Worm (Caenorhabditis elegans) whole organism, young adult: ENCODE data around the gene ulp-4.

Source experiments
- B0035.1 ChIP-seq: sonication (generic microtip); optimal IDR thresholded peaks from 2 replicates; lab custom pipeline; 2016; ENCODE audit warnings: missing genetic modification characterization, mild to moderate bottlenecking, missing compliant biosample characterization, missing genotype, missing genetic modification reagents
- C06A6.2 ChIP-seq: fragments of 200-800 bp; sonication (Bioruptor generic); conservative IDR thresholded peaks from 2 replicates; pipeline ENCODE4 v1.3.6; 2022; ENCODE audit warnings: missing genetic modification characterization, missing compliant biosample characterization
- F10E7.11 ChIP-seq: sonication (generic microtip); optimal IDR thresholded peaks from 2 replicates; lab custom pipeline; 2017; ENCODE audit warnings: mild to moderate bottlenecking, missing genetic modification characterization, moderate library complexity, missing compliant biosample characterization
- F23B12.7 ChIP-seq: sonication (generic microtip); optimal IDR thresholded peaks from 2 replicates; lab custom pipeline; 2017; ENCODE audit warnings: missing genetic modification characterization, mild to moderate bottlenecking, missing compliant biosample characterization, antibody characterized with exemption, moderate library complexity; ENCODE audit not compliant: insufficient read depth
- F33H1.4 ChIP-seq: fragments of 200-800 bp; sonication (Bioruptor generic); IDR thresholded peaks from 2 replicates; pipeline ENCODE4 v1.3.6; 2022; ENCODE audit warnings: missing genetic modification reagents, missing genetic modification characterization, missing compliant biosample characterization
- F39B2.1 ChIP-seq: fragments of 200-800 bp; sonication (Bioruptor generic); IDR thresholded peaks from 2 replicates; pipeline ENCODE4 v1.3.6; 2022; ENCODE audit warnings: missing genetic modification reagents, missing genetic modification characterization, missing compliant biosample characterization
- F57A8.1 ChIP-seq: fragments of 200-800 bp; sonication (Bioruptor generic); optimal IDR thresholded peaks from 2 replicates; lab custom pipeline; 2018; ENCODE audit warnings: mild to moderate bottlenecking, missing genetic modification characterization, moderate library complexity, missing compliant biosample characterization
- K11D2.4 ChIP-seq: fragments of 200-800 bp; sonication (Bioruptor generic); IDR thresholded peaks from 2 replicates; pipeline ENCODE4 v1.3.6; 2022; ENCODE audit warnings: missing genetic modification reagents, missing genetic modification characterization, missing compliant biosample characterization
- K12H6.12 ChIP-seq: fragments of 200-800 bp; sonication (Bioruptor generic); optimal IDR thresholded peaks from 2 replicates; lab custom pipeline; 2018; ENCODE audit warnings: mild to moderate bottlenecking, missing genetic modification characterization, missing compliant biosample characterization
- T07F8.4 ChIP-seq: sonication (generic microtip); optimal IDR thresholded peaks from 2 replicates; lab custom pipeline; 2016; ENCODE audit warnings: mild to moderate bottlenecking, missing genetic modification characterization, moderate library complexity, missing compliant biosample characterization
- Y53F4B.3 ChIP-seq: fragments of 200-800 bp; sonication (Bioruptor generic); IDR thresholded peaks from 2 replicates; pipeline ENCODE4 v1.3.6; 2022; ENCODE audit warnings: missing genetic modification reagents, missing genetic modification characterization, missing compliant biosample characterization
- Y53G8AR.9 ChIP-seq: fragments of 200-800 bp; sonication (Bioruptor generic); conservative IDR thresholded peaks from 2 replicates; pipeline ENCODE4 v1.3.6; 2022; ENCODE audit warnings: missing genetic modification reagents, missing genetic modification characterization, missing compliant biosample characterization
- Y67H2A.10 ChIP-seq: fragments of 200-800 bp; sonication (Bioruptor generic); conservative IDR thresholded peaks from 2 replicates; pipeline ENCODE4 v1.3.6; 2022; ENCODE audit warnings: missing genetic modification reagents, missing genetic modification characterization, missing compliant biosample characterization
- Y79H2A.3 ChIP-seq: fragments of 200-800 bp; sonication (Bioruptor generic); conservative IDR thresholded peaks from 2 replicates; pipeline ENCODE4 v1.3.6; 2022; ENCODE audit warnings: missing genetic modification reagents, missing genetic modification characterization, missing compliant biosample characterization
- ZK185.1 ChIP-seq: sonication (generic microtip); optimal IDR thresholded peaks from 2 replicates; lab custom pipeline; 2016; ENCODE audit warnings: mild to moderate bottlenecking, missing genetic modification characterization, missing compliant biosample characterization; ENCODE audit not compliant: poor library complexity, severe bottlenecking
- athp-1 ChIP-seq: sonication (generic microtip); optimal IDR thresholded peaks from 2 replicates; lab custom pipeline; 2017; ENCODE audit warnings: mild to moderate bottlenecking, missing genetic modification characterization, missing compliant biosample characterization
- bed-1 ChIP-seq: fragments of 200-800 bp; sonication (Bioruptor generic); IDR thresholded peaks from 2 replicates; pipeline ENCODE4 v1.3.6; 2022; ENCODE audit warnings: missing genetic modification reagents, missing genetic modification characterization, missing compliant biosample characterization
- cebp-1 ChIP-seq, 2 experiments: fragments of 200-800 bp in 1 of 2; sonication (Bioruptor generic) in 1 of 2; sonication (generic microtip) in 1 of 2; IDR thresholded peaks in 1 of 2; optimal IDR thresholded peaks in 1 of 2; 2 replicates each; pipeline versions ENCODE4 v1.3.6 to Lab custom; 2017 to 2022; ENCODE audit warnings: missing compliant biosample characterization in 2 of 2, missing genetic modification characterization in 2 of 2, mild to moderate bottlenecking in 1 of 2, missing genetic modification reagents in 1 of 2, moderate library complexity in 1 of 2
- ceh-91 ChIP-seq: fragments of 200-800 bp; sonication (Bioruptor generic); IDR thresholded peaks from 2 replicates; pipeline ENCODE4 v1.3.6; 2022; ENCODE audit warnings: missing genetic modification reagents, missing genetic modification characterization, missing compliant biosample characterization
- efl-1 ChIP-seq: fragments of 150-350 bp; optimal IDR thresholded peaks from 2 replicates; lab custom pipeline; 2014; ENCODE audit warnings: missing biosample characterization, missing genetic modification reagents, missing genetic modification characterization
- egl-18 ChIP-seq: fragments of 200-800 bp; sonication (Bioruptor generic); IDR thresholded peaks from 2 replicates; pipeline ENCODE4 v1.3.6; 2022; ENCODE audit warnings: missing genetic modification reagents, missing genetic modification characterization, missing compliant biosample characterization
- egl-44 ChIP-seq: fragments of 200-800 bp; sonication (Bioruptor generic); IDR thresholded peaks from 2 replicates; pipeline ENCODE4 v1.3.6; 2022; ENCODE audit warnings: missing genetic modification reagents, missing genetic modification characterization, missing compliant biosample characterization
- egrh-3 ChIP-seq: fragments of 200-800 bp; sonication (Bioruptor generic); IDR thresholded peaks from 2 replicates; pipeline ENCODE4 v1.3.6; 2022; ENCODE audit warnings: missing genetic modification reagents, missing genetic modification characterization, missing compliant biosample characterization
- fkh-3 ChIP-seq: sonication (generic microtip); optimal IDR thresholded peaks from 2 replicates; lab custom pipeline; 2016; ENCODE audit warnings: mild to moderate bottlenecking, missing genetic modification characterization, missing compliant biosample characterization
- him-1 ChIP-seq: sonication (generic microtip); optimal IDR thresholded peaks from 2 replicates; lab custom pipeline; 2016; ENCODE audit warnings: missing genotype, missing genetic modification reagents, missing genetic modification characterization, missing compliant biosample characterization
- hmg-1.2 ChIP-seq: fragments of 200-800 bp; sonication (Bioruptor generic); IDR thresholded peaks from 2 replicates; pipeline ENCODE4 v1.3.6; 2022; ENCODE audit warnings: missing genetic modification reagents, missing genetic modification characterization, missing compliant biosample characterization
- hrde-1 ChIP-seq: sonication (generic microtip); optimal IDR thresholded peaks from 2 replicates; lab custom pipeline; 2016; ENCODE audit warnings: missing genetic modification characterization, mild to moderate bottlenecking, missing compliant biosample characterization, moderate library complexity, missing genotype, missing genetic modification reagents, borderline replicate concordance
- hsf-1 ChIP-seq: fragments of 200-800 bp; sonication (Bioruptor generic); IDR thresholded peaks from 2 replicates; pipeline ENCODE4 v1.3.6; 2022; ENCODE audit warnings: missing genetic modification reagents, missing genetic modification characterization, missing compliant biosample characterization
- lin-26 ChIP-seq: fragments of 200-800 bp; sonication (Bioruptor generic); IDR thresholded peaks from 2 replicates; pipeline ENCODE4 v1.3.6; 2022; ENCODE audit warnings: missing genetic modification reagents, missing genetic modification characterization, missing compliant biosample characterization
- lin-40 ChIP-seq: sonication (generic microtip); optimal IDR thresholded peaks from 2 replicates; lab custom pipeline; 2016; ENCODE audit warnings: missing genetic modification characterization, mild to moderate bottlenecking, missing compliant biosample characterization, missing genotype, missing genetic modification reagents
- lin-54 ChIP-seq: fragments of 200-800 bp; sonication (Bioruptor generic); optimal IDR thresholded peaks from 2 replicates; lab custom pipeline; 2018; ENCODE audit warnings: mild to moderate bottlenecking, missing genetic modification characterization, missing compliant biosample characterization
- mxl-1 ChIP-seq: sonication (generic microtip); optimal IDR thresholded peaks from 2 replicates; lab custom pipeline; 2016; ENCODE audit warnings: missing genetic modification characterization, missing compliant biosample characterization
- nfyb-1 ChIP-seq: fragments of 200-800 bp; sonication (Bioruptor generic); IDR thresholded peaks from 2 replicates; pipeline ENCODE4 v1.3.6; 2022; ENCODE audit warnings: missing genetic modification reagents, missing genetic modification characterization, missing compliant biosample characterization
- nhr-27 ChIP-seq: fragments of 200-800 bp; sonication (Bioruptor generic); optimal IDR thresholded peaks from 2 replicates; lab custom pipeline; 2018; ENCODE audit warnings: mild to moderate bottlenecking, missing genetic modification characterization, moderate library complexity, missing compliant biosample characterization
- nhr-80 ChIP-seq: sonication (generic microtip); optimal IDR thresholded peaks from 2 replicates; lab custom pipeline; 2016; ENCODE audit warnings: missing genetic modification characterization, missing compliant biosample characterization
- repo-1 ChIP-seq: sonication (generic microtip); optimal IDR thresholded peaks from 2 replicates; lab custom pipeline; 2017; ENCODE audit warnings: mild to moderate bottlenecking, missing genetic modification characterization, missing compliant biosample characterization
- rpc-1 ChIP-seq, 2 experiments: fragments of 150-350 bp in 1 of 2; sonication (generic microtip) in 1 of 2; optimal IDR thresholded peaks; 2 replicates each; lab custom pipeline; 2014 to 2018; ENCODE audit warnings: missing biosample characterization in 1 of 2, missing genetic modification characterization in 1 of 2, missing genetic modification reagents in 1 of 2, missing genotype in 1 of 2
- snpc-1.3 ChIP-seq: sonication (generic microtip); optimal IDR thresholded peaks from 2 replicates; lab custom pipeline; 2017; ENCODE audit warnings: missing genetic modification characterization, mild to moderate bottlenecking, missing compliant biosample characterization, antibody characterized with exemption, moderate library complexity, missing genotype, missing genetic modification reagents; ENCODE audit not compliant: insufficient read depth
- snpc-3.4 ChIP-seq: sonication (generic microtip); optimal IDR thresholded peaks from 2 replicates; lab custom pipeline; 2017; ENCODE audit warnings: missing genetic modification characterization, mild to moderate bottlenecking, missing compliant biosample characterization, antibody characterized with exemption, moderate library complexity, missing genotype, missing genetic modification reagents
- snpc-4 ChIP-seq, 5 experiments: fragments of 150-350 bp in 1 of 5; sonication (generic microtip) in 4 of 5; optimal IDR thresholded peaks; 2 replicates each; lab custom pipeline; 2014 to 2018; ENCODE audit warnings: missing genetic modification characterization in 5 of 5, missing biosample characterization in 3 of 5, antibody characterized with exemption in 2 of 5, mild to moderate bottlenecking in 2 of 5, missing compliant biosample characterization in 2 of 5, missing genotype in 2 of 5, moderate library complexity in 2 of 5, missing genetic modification reagents in 1 of 5
- tlf-1 ChIP-seq: fragments of 200-800 bp; sonication (Bioruptor generic); optimal IDR thresholded peaks from 2 replicates; lab custom pipeline; 2018; ENCODE audit warnings: mild to moderate bottlenecking, missing genetic modification characterization, missing compliant biosample characterization
- unc-62 ChIP-seq: fragments of 150-350 bp; optimal IDR thresholded peaks from 2 replicates; lab custom pipeline; 2014; ENCODE audit warnings: missing biosample characterization, missing genetic modification reagents, missing genetic modification characterization
- ztf-22 ChIP-seq: fragments of 200-800 bp; sonication (Bioruptor generic); optimal IDR thresholded peaks from 2 replicates; lab custom pipeline; 2018; ENCODE audit warnings: mild to moderate bottlenecking, missing genetic modification characterization, moderate library complexity, missing compliant biosample characterization
- ztf-25 ChIP-seq: fragments of 200-800 bp; sonication (Bioruptor generic); IDR thresholded peaks from 2 replicates; pipeline ENCODE4 v1.3.6; 2022; ENCODE audit warnings: missing genetic modification reagents, missing genetic modification characterization, missing compliant biosample characterization
- ztf-3 ChIP-seq: fragments of 200-800 bp; sonication (Bioruptor generic); optimal IDR thresholded peaks from 2 replicates; lab custom pipeline; 2018; ENCODE audit warnings: mild to moderate bottlenecking, missing genetic modification characterization, missing compliant biosample characterization
- ztf-6 ChIP-seq: fragments of 200-800 bp; sonication (Bioruptor generic); IDR thresholded peaks from 2 replicates; pipeline ENCODE4 v1.3.6; 2022; ENCODE audit warnings: missing genetic modification reagents, missing genetic modification characterization, missing compliant biosample characterization

The ulp-4 gene

DNA sequence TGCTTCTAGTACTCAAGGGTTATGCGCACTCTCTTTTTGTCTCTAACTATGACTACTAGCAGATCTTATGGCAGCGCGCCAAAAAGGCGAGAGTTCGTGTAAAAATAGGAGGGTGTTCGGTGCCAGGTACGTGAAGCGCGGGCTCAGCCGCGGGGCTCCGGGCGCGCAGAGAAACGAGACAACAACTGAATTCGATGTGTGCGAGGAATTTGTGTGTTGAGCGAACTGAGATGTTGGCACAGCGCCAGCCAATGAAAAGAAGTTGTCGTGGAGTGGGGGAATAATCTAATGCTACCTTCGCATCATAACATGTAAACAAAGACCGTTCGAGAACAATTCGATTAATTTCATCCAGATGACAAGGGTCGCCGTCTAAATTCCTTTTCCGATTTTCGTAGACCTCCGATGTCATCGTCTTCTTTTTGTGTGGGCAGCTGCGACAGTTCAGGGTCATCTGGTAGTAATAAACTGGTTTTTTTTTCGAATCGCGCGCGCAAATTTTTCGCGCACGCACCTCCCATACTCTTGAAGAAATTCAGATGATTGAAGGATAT, 1.7 kb downstream of the ulp-4 start (continued):
- no peak for TF ChIP-seq fkh-3 (tag; lab: Kevin White, UChicago)
- no peak for TF ChIP-seq nhr-80
- TF ChIP-seq tlf-1 (GFP tag; lab: Kevin White, UChicago): no peak
- peak; percentile 18 for TF ChIP-seq repo-1 (tag; lab: Kevin White, UChicago)
- no peak for TF ChIP-seq snpc-1.3 (tag; lab: Kevin White, UChicago)
- no peak for TF ChIP-seq rpc-1 (optimal IDR thresholded peaks at IDR 0.05; lab: Kevin White, UChicago)
- TF ChIP-seq rpc-1 (tag; optimal IDR thresholded peaks at IDR 0.05; lab: Kevin White, UChicago): no peak
- TF ChIP-seq egl-18 (GFP tag; lab: Robert Waterston, UW): no peak
- TF ChIP-seq lin-40: no peak
- no peak for TF ChIP-seq F33H1.4 (GFP tag; lab: Robert Waterston, UW)
- no peak for TF ChIP-seq ceh-91 (GFP tag; lab: Robert Waterston, UW)
- TF ChIP-seq athp-1 (tag; lab: Kevin White, UChicago): no peak
- no peak for TF ChIP-seq T07F8.4
- no peak for TF ChIP-seq K11D2.4 (GFP tag; lab: Robert Waterston, UW)
- no peak for TF ChIP-seq bed-1 (GFP tag; lab: Robert Waterston, UW)
- no peak for TF ChIP-seq Y79H2A.3
- no peak for TF ChIP-seq mxl-1 (tag; lab: Kevin White, UChicago)
- TF ChIP-seq ztf-6: no peak
- peak; percentile 20 for TF ChIP-seq nhr-27 (tag; lab: Kevin White, UChicago)
- peak; percentile 72 for TF ChIP-seq K12H6.12 (tag; lab: Kevin White, UChicago)
- no peak for TF ChIP-seq snpc-4 (GFP tag; optimal IDR thresholded peaks at IDR 0.05; lab: Kevin White, UChicago)
- TF ChIP-seq snpc-4 (tag; optimal IDR thresholded peaks at IDR 0.05; lab: Kevin White, UChicago): no peak
- no peak for TF ChIP-seq C06A6.2 (GFP tag; lab: Robert Waterston, UW)
- no peak for TF ChIP-seq ztf-3 (GFP tag; lab: Kevin White, UChicago)
- no peak for TF ChIP-seq lin-26
- TF ChIP-seq ZK185.1: no peak
- TF ChIP-seq snpc-3.4 (tag; lab: Kevin White, UChicago): no peak
- TF ChIP-seq F57A8.1: no peak
- 0 out of 2 replicates have a peak, but pooled peaks have one; percentile 18 for TF ChIP-seq Y53G8AR.9 (GFP tag; lab: Robert Waterston, UW)
- TF ChIP-seq F23B12.7: no peak
- TF ChIP-seq Y67H2A.10 (GFP tag; lab: Robert Waterston, UW): no peak
- TF ChIP-seq Y53F4B.3: no peak
- no peak for TF ChIP-seq B0035.1 (tag; lab: Kevin White, UChicago)
- no peak for TF ChIP-seq him-1 (tag; lab: Kevin White, UChicago)
- TF ChIP-seq hsf-1: no peak
- TF ChIP-seq hmg-1.2 (GFP tag; lab: Robert Waterston, UW): peak; percentile 54; the same call in 1 of the 2 replicates
- no peak for TF ChIP-seq F39B2.1 (GFP tag; lab: Robert Waterston, UW)
- no peak for TF ChIP-seq egrh-3
- no peak for TF ChIP-seq cebp-1 (GFP tag; IDR thresholded peaks at IDR 0.05; lab: Robert Waterston, UW)
- peak; percentile 51 for TF ChIP-seq cebp-1 (tag; optimal IDR thresholded peaks at IDR 0.05; lab: Kevin White, UChicago)
- TF ChIP-seq nfyb-1 (GFP tag; lab: Robert Waterston, UW): 0 out of 2 replicates have a peak, but pooled peaks have one; percentile 63
- TF ChIP-seq lin-54 (GFP tag; lab: Kevin White, UChicago): no peak
- TF ChIP-seq F10E7.11 (tag; lab: Kevin White, UChicago): no peak
- TF ChIP-seq efl-1 (GFP tag; lab: Kevin White, UChicago): no peak
- no peak for TF ChIP-seq ztf-25
- no peak for TF ChIP-seq hrde-1
- peak; percentile 44 for TF ChIP-seq ztf-22
- TF ChIP-seq egl-44 (GFP tag; lab: Robert Waterston, UW): 0 out of 2 replicates have a peak, but pooled peaks have one; percentile 20
- TF ChIP-seq unc-62: no peak
